Worm (Caenorhabditis elegans) whole organism, L4/young adult: ENCODE results near the gene F44D12.16.
A peak's percentile ranks its signal among the peaks of the same experiment; 100 is the strongest.
"Not testable (repeated sequence)": the region's sequence is repeated elsewhere in the genome, so short reads cannot be mapped to it uniquely, and the experiment has no call there.

Source experiments
- W03F9.2 ChIP-seq: fragments of 150-350 bp; optimal IDR thresholded peaks from 2 replicates; lab custom pipeline; 2014; ENCODE audit warnings: missing biosample characterization, missing genetic modification characterization
- dao-5 ChIP-seq: sonication (generic microtip); optimal IDR thresholded peaks from 2 replicates; lab custom pipeline; 2016; ENCODE audit warnings: missing genotype, missing genetic modification characterization, moderate library complexity, missing compliant biosample characterization
- him-1 ChIP-seq: sonication (generic microtip); optimal IDR thresholded peaks from 2 replicates; lab custom pipeline; 2016; ENCODE audit warnings: missing genotype, missing genetic modification reagents, missing genetic modification characterization, missing compliant biosample characterization

The F44D12.16 gene

DNA sequence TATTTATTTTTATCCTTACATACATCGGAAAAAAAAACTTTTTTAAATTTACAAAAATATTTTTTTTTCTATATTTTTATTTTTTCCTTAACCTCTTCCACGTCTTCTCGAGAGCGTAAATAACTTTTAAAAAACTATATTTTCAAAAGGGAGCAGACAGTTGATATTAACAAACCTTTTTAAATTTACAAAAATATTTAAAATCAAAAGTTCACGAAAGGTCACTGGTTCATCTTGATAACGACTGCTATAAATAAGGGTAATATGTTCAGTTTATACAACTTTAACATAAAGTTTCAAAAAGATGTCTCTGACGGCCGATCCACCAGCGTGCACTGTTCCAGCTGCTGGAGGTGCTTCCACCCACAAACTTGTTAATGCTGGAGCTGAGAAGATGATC lies at the start of gene F44D12.16, which contains the start of gene msd-2:
TSS of gene F44D12.16 (plus strand) at position 301 of the 400 bp plus-strand sequence.
TSS of gene msd-2 (plus strand) at position 305 of the 400 bp plus-strand sequence.
- TF ChIP-seq dao-5, him-1, W03F9.2 (tag; lab: Kevin White, UChicago): not testable (repeated sequence)

DNA sequence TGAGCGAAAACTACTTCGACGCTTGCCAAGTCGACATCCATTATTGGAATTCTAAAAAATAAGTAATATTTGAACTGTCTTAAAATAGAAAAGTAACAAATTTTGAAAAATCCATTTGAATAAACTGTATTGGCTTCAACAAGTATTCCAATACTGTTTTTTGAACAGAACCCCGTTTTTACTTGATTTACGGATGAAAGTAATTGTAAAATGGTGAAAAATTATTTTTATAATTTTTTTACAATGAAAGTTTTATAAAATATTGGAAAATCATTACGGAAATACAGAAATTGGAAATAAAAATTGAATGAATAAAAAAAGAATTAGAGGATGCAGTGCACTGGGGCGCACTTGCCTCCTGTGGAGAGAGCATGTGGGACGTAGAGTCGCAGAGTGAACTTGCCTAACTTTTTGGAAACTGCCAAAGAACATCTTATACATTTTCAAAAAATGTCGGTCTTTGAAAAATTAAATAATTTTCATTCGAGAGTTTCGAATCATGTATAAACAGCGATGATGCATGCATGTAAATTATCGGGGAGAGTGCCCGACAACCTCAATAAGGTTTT lies 46.6 kb upstream of the F44D12.16 start, which contains the start of gene rrp-1:
TSS of gene rrp-1 (minus strand) at position 51 of the 569 bp plus-strand sequence.
- TF ChIP-seq him-1 (tag; lab: Kevin White, UChicago) (no peak), W03F9.2 (tag; lab: Kevin White, UChicago) (no peak), dao-5 (tag; lab: Kevin White, UChicago) (no peak)

DNA sequence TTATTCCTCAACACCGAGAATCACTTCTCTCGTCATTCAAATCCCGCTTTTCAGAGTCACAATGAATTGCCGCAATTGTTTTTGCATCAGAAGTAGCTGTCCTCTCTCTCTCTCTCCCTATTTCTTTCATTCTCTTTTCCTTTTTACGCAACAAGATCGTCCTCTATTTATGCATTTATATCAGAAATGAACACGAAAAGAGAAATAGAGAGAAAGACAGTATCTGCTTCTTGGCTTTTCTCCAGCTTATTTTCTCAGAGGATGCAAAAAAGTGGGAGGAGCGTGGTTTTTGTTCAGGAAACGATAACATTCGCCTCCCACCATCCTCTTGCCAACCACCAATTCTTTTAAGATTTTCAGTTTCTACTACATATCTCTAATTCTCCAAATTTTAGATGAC lies 46.0 kb upstream of the F44D12.16 start, which contains the start of gene mam-2:
TSS of gene mam-2 (plus strand) at position 301 of the 400 bp plus-strand sequence.
- TF ChIP-seq dao-5 (tag; lab: Kevin White, UChicago) (no peak), W03F9.2 (tag; lab: Kevin White, UChicago) (no peak), him-1 (tag; lab: Kevin White, UChicago) (no peak)

DNA sequence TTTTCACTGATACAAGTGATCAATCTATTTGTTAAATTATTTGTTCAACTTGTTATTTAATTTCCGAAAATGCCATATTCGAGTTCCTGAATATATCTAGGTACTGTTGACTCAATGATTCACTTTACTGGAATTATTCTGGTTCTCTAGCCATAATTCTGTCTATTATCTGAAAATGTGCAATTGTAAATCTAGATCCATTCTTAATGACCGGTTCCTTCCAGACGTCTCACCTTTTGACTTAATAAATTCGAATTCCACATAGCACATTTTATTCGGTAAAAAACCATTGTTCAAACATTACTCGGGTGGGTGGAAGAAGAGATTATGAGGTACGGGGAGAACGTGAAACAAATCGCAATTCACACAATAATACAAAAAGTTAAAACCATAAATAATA lies 39.5 kb upstream of the F44D12.16 start:
- no peak for TF ChIP-seq W03F9.2 (tag; lab: Kevin White, UChicago)
- no peak for TF ChIP-seq dao-5 (tag; lab: Kevin White, UChicago)
- no peak for TF ChIP-seq him-1 (tag; lab: Kevin White, UChicago)

DNA sequence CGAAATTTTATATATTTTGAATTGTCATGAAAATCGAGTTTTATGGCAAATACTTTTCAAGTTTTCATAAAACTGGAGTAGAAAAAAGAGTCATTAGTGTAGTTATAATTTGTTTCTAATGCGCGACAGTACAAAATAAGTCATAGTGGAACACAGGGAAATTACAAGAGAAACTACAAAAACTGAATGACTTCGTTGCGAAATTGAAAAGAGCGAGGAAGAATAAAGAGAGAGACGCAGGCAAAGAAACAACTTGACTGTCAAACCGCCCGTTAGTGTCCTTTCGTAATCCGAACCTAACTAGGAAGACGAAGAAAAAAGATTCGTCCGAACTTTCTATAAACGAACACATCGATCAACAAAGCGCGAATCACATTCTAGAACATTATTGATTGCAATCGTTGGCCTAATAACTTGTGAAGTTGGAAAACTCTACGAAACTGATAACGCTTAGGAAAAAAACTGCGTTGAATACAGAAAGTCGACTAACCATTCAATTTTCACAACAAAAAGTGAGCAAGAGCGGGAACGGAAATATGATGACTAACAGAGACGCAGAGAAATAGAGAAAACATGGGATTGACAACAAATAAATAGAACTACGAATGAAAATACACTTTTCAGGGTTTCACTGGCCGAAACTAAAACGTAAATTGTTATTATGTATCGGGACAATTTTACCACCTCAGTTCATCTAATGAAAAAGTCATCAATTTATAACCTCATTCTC lies 35.3 kb upstream of the F44D12.16 start:
- TF ChIP-seq W03F9.2 (tag; lab: Kevin White, UChicago) (peak; percentile 50), him-1 (tag; lab: Kevin White, UChicago) (no peak), dao-5 (tag; lab: Kevin White, UChicago) (no peak)

DNA sequence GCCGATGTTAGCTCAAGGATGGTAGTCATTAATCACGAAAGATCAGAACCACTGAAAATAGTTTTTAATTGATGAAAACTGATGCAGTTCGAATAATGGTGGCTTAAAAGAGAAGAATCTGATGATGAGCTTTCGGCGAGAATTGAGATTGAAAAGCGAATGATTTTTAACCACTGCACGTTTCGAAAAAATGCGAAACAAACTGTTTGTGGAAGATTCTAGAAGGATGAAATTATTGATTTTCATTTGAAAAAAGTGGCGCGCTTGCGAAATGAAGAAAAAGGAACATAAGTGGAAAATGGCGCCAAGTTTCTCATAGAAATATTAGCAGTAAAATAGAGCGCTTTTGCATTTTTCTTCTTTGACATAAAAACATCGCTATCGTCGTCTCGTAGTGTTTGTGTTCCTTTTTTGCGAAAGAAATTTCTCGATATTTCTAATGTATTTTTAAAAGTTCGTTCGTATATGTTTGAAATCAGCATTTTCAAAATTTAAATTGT lies 33.9 kb upstream of the F44D12.16 start, which contains the start of gene uba-1:
TSS of gene uba-1 (minus strand) at position 51 of the 500 bp plus-strand sequence.
- peak; percentile 34 for TF ChIP-seq W03F9.2 (tag; lab: Kevin White, UChicago)
- TF ChIP-seq him-1 (tag; lab: Kevin White, UChicago): no peak
- TF ChIP-seq dao-5 (tag; lab: Kevin White, UChicago): no peak

DNA sequence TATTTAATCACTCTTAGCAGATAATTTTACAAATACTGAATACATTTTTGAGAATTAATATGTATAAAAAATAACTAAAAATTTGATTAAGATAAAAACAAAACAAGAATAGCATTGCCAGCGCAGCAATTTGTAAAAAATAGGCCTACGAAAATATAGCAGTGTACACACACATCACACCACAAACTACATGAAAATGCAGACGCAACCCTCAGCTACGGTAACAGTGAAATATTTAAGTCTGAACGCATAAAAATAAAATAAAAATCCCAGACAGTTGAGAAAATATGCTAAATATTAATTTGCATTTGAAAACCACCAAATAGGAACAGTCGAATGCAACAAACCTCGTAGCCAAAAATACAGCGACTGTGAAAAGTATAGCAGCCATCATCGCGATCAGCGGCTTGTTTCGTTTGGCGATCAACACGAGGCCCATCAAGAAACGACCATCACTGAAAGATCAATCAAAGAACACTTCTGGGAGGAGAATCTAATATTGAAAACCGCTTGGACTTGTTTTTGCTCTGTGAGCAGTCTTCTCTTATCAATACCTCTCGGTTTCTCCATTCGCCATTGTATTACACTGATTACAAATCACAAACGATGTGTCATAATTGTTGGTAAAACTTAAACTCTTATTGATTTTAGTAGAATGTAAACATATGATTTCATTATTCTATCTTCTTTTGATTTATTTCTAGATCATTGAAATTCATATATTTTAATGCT lies 30.2 kb upstream of the F44D12.16 start, which contains the start of gene pyp-1:
TSS of gene pyp-1 (minus strand) at position 439 of the 732 bp plus-strand sequence.
- TF ChIP-seq him-1 (tag; lab: Kevin White, UChicago) (no peak), W03F9.2 (tag; lab: Kevin White, UChicago) (no peak), dao-5 (tag; lab: Kevin White, UChicago) (no peak)

DNA sequence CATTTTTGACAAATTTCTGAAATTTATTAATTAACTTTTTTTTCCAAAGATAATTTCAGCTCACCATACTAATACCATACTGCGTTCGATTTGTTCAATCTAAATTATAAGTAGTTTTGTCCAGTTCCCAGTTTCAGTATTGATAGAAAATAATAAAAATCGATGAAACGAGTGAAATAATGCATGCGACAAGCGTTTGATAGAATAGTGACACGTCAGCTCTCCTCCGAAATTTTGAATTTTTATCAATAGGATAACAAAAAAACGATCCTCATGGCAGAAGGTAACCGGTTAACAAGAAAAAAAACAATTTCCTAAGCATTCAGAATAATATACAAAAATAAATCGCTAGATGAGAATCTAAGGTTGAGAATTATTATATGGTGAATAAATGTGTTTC lies 27.1 kb upstream of the F44D12.16 start, which contains the start of gene C47E12.3:
TSS of gene C47E12.3 (minus strand) at position 101 of the 400 bp plus-strand sequence.
- TF ChIP-seq dao-5 (tag; lab: Kevin White, UChicago) (no peak), W03F9.2 (tag; lab: Kevin White, UChicago) (no peak), him-1 (tag; lab: Kevin White, UChicago) (no peak)

DNA sequence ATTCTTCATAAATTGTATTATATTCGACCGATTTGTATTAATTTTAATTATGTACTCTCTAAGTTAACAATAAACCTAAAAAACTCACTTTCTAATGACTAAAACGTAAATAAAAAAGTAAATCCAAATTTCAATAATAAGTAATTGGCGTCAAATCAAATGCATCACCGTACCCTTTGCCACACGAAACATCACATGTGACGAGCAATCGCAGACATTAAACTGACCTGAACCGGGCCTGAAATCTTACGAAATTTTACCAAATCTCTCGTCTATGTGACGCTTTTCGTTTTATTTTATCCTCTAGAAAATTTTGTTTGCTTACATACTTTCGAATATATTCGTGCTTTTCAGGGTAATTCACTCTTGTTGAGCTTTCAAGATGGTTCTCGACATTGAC lies 25.5 kb upstream of the F44D12.16 start, which contains the start of the genes C47E12.2 and sars-1:
TSS of gene C47E12.2 (minus strand) at position 131 of the 400 bp plus-strand sequence.
TSS of gene sars-1 (plus strand) at position 355 of the 400 bp plus-strand sequence.
- no peak for TF ChIP-seq dao-5 (tag; lab: Kevin White, UChicago)
- no peak for TF ChIP-seq W03F9.2 (tag; lab: Kevin White, UChicago)
- no peak for TF ChIP-seq him-1 (tag; lab: Kevin White, UChicago)

DNA sequence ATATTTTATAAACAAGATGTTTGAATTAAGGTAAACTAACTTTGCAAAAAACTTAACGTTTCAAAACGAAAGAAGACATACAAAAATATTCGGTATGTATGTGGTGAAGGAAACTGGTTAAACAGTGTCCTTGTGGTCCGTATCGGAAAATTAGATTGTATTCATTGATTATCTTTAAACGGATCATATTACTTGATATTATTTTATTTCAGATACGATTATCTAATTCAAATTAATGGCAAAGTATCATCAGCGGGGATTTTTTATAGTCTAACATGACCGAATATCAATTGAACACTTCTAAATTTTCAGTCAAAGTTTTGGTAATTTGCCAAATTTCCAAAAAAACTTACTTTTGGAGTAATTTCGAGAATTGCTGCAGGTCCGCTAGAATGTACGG lies 22.1 kb upstream of the F44D12.16 start, which contains the start of gene C47E12.13:
TSS of gene C47E12.13 (minus strand) at position 101 of the 400 bp plus-strand sequence.
- no peak for TF ChIP-seq dao-5 (tag; lab: Kevin White, UChicago)
- no peak for TF ChIP-seq W03F9.2 (tag; lab: Kevin White, UChicago)
- no peak for TF ChIP-seq him-1 (tag; lab: Kevin White, UChicago)

DNA sequence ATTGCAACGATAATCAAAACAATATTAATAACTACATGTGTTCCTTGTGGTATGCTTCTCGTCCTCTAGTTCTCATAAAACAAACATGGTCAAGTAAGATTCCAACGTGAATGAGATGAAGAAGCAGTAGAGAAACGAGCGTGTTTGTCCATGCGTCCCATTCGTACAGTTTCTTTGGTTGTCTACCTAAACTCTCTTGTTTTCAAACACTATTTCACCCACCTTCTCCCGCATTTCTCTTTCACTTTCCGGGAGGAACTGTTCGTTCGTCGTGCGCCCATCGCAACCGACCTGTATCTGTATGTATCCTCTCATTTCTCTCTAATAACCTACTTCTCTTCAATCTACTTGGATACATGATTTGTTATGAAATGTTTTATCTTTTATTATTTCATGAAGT lies 21.1 kb upstream of the F44D12.16 start:
- TF ChIP-seq W03F9.2 (tag; lab: Kevin White, UChicago) (no peak), him-1 (tag; lab: Kevin White, UChicago) (no peak), dao-5 (tag; lab: Kevin White, UChicago) (no peak)

DNA sequence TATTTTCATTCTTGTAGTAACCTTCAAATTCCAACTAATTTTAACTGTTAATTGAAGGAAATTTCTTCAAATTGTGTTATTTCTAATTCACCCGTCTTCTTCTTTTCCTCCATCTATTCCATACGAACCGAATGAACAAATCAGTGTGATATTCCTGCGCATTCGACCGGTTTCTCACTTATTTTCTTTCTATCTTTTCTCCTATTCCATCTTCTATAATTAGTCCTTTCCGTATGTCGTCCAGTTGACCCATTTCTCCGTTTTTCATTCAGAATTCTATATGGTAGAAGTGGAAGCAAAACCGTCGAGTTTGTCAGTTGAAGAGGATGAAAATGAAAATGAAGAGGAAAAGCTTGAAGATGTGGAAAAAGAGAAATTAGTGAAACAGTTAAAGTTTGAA lies 19.3 kb upstream of the F44D12.16 start, which contains the start of gene magu-4:
TSS of gene magu-4 (plus strand) at position 218 of the 400 bp plus-strand sequence.
- TF ChIP-seq W03F9.2 (tag; lab: Kevin White, UChicago): no peak
- no peak for TF ChIP-seq him-1 (tag; lab: Kevin White, UChicago)
- TF ChIP-seq dao-5 (tag; lab: Kevin White, UChicago): no peak
